Fruit fly (Drosophila melanogaster): ENCODE measurements around the gene CG18764.

Gene CG18764

DNA sequence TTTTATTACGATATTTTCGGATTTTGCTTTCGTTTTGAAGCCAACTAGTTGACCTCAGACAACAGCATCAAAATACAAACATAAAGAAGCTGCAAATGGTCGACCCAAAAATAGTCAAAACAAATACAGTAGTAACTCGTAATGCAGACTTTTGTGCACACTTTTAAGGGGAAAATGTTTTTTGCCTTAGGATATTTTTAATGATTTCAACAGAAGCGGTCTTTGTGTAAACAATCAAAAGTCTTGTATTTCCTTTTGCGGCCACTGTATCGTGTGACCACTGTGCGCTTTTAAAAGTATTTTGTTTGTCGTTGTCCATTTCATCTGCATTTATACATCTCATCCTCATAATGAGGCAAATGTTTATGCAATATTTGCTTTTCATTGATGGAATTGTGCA, 22.8 kb downstream of the CG18764 start (continued):
- TF ChIP-seq CG11456 (GFP tag; IDR thresholded peaks at IDR 0.05) (peak; percentile 98), CG11085 (GFP tag; IDR thresholded peaks at IDR 0.05) (peak; percentile 96), CG3847 (GFP tag; IDR thresholded peaks at IDR 0.05) (peak; percentile 98), CG31388 (GFP tag; optimal IDR thresholded peaks at IDR 0.05) (peak; percentile 94), CG8359 (GFP tag; optimal IDR thresholded peaks at IDR 0.05; ENCODE audit: borderline replicate concordance) (peak; percentile 62), sens (GFP tag) (peak; percentile 99), fd3F (GFP tag; optimal IDR thresholded peaks at IDR 0.05) (peak; percentile 97), sob (GFP tag; IDR thresholded peaks at IDR 0.05) (peak; percentile 98), vnd (GFP tag; IDR thresholded peaks at IDR 0.05; ENCODE audit: partially characterized antibody) (no peak), CG32532 (GFP tag; IDR thresholded peaks at IDR 0.05) (peak; percentile 99), sens-2 (GFP tag; IDR thresholded peaks at IDR 0.05) (peak; percentile 88), pnt (GFP tag; optimal IDR thresholded peaks at IDR 0.05) (peak; percentile 96), Hey (tag; optimal IDR thresholded peaks at IDR 0.05) (peak; percentile 89), Mad (GFP tag; optimal IDR thresholded peaks at IDR 0.05) (peak; percentile 94), CG10209 (GFP tag; optimal IDR thresholded peaks at IDR 0.05) (peak; percentile 95), CkIIα-i1 (GFP tag; IDR thresholded peaks at IDR 0.05) (peak; percentile 93), emc (GFP tag; optimal IDR thresholded peaks at IDR 0.05) (peak; percentile 94), cato (GFP tag; optimal IDR thresholded peaks at IDR 0.05; ENCODE audit: borderline replicate concordance) (peak; percentile 85), CG4617 (GFP tag; optimal IDR thresholded peaks at IDR 0.05; ENCODE audit: borderline replicate concordance) (peak; percentile 83), jumu (GFP tag; optimal IDR thresholded peaks at IDR 0.05) (peak; percentile 96), scrt (GFP tag; optimal IDR thresholded peaks at IDR 0.05) (peak; percentile 93), dysf (GFP tag; IDR thresholded peaks at IDR 0.05) (peak; percentile 98), eyg (GFP tag; optimal IDR thresholded peaks at IDR 0.05) (peak; percentile 96), ase (GFP tag; IDR thresholded peaks at IDR 0.05) (peak; percentile 94), CG13287 (GFP tag; IDR thresholded peaks at IDR 0.05; ENCODE audit: partially characterized antibody) (no peak), Pdp1 (GFP tag; optimal IDR thresholded peaks at IDR 0.05) (peak; percentile 95 to 98), CG18262 (tag; optimal IDR thresholded peaks at IDR 0.05) (peak; percentile 84), Ets65A (GFP tag) (peak; percentile 99), H15 (GFP tag; IDR thresholded peaks at IDR 0.05) (peak; percentile 96), dati (GFP tag; IDR thresholded peaks at IDR 0.05) (peak; percentile 95), NfI (GFP tag; optimal IDR thresholded peaks at IDR 0.05) (peak; percentile 98), CG4404 (GFP tag; IDR thresholded peaks at IDR 0.05) (peak; percentile 94), Xbp1 (GFP tag; optimal IDR thresholded peaks at IDR 0.05) (peak; percentile 98), CG15601 (tag; optimal IDR thresholded peaks at IDR 0.05) (peak; percentile 63), gt (GFP tag; IDR thresholded peaks at IDR 0.05) (peak; percentile 73), CG18476 (GFP tag; optimal IDR thresholded peaks at IDR 0.05) (peak; percentile 91), unpg (GFP tag; optimal IDR thresholded peaks at IDR 0.05) (peak; percentile 96), CG17912 (GFP tag; optimal IDR thresholded peaks at IDR 0.05) (peak; percentile 91), zen2 (GFP tag; IDR thresholded peaks at IDR 0.05; ENCODE audit: partially characterized antibody) (no peak), kni (GFP tag; optimal IDR thresholded peaks at IDR 0.05) (no peak), Side (GFP tag; optimal IDR thresholded peaks at IDR 0.05) (peak; percentile 97), ab (GFP tag; optimal IDR thresholded peaks at IDR 0.05) (peak; percentile 97), maf-S (GFP tag; optimal IDR thresholded peaks at IDR 0.05) (peak; percentile 97), run (tag; optimal IDR thresholded peaks at IDR 0.05) (peak; percentile 86), GATAe (GFP tag; conservative IDR thresholded peaks at IDR 0.05) (peak; percentile 67; the same call in 1 of the 2 replicates), klu (GFP tag; IDR thresholded peaks at IDR 0.05) (peak; percentile 93), org-1 (GFP tag; optimal IDR thresholded peaks at IDR 0.05) (peak; percentile 92), Abd-B (GFP tag; optimal IDR thresholded peaks at IDR 0.05) (peak; percentile 93), Camta (GFP tag; optimal IDR thresholded peaks at IDR 0.05) (peak; percentile 95), CG6175 (GFP tag; IDR thresholded peaks at IDR 0.05) (peak; percentile 96), CG11093 (GFP tag; IDR thresholded peaks at IDR 0.05) (peak; percentile 95)
